Worm (Caenorhabditis elegans) whole organism, midembryonic: ENCODE measurements around the gene taf-3.

ENCODE experiments used
- T22C8.4 ChIP-seq: fragments of 200-800 bp; sonication (Bioruptor generic); IDR thresholded peaks from 2 replicates; pipeline ENCODE4 v1.3.6; 2022; ENCODE audit warnings: missing genetic modification characterization, missing compliant biosample characterization
- cog-1 ChIP-seq: sonication (generic microtip); optimal IDR thresholded peaks from 2 replicates; lab custom pipeline; 2016; ENCODE audit warnings: missing genetic modification characterization, missing compliant biosample characterization
- flt-1 ChIP-seq: fragments of 200-800 bp; sonication (Bioruptor generic); IDR thresholded peaks from 2 replicates; pipeline ENCODE4 v1.3.6; 2022; ENCODE audit warnings: missing genetic modification characterization, missing compliant biosample characterization
- klf-2 ChIP-seq: fragments of 200-800 bp; sonication (Bioruptor generic); conservative IDR thresholded peaks from 2 replicates; pipeline ENCODE4 v1.3.6; 2022; ENCODE audit warnings: missing genetic modification reagents, missing genetic modification characterization, missing compliant biosample characterization
- med-1 ChIP-seq: sonication (generic microtip); optimal IDR thresholded peaks from 2 replicates; lab custom pipeline; 2017; ENCODE audit warnings: missing genetic modification characterization, mild to moderate bottlenecking, missing compliant biosample characterization, antibody characterized with exemption, missing genetic modification reagents; ENCODE audit not compliant: insufficient read depth
- ref-1 ChIP-seq: fragments of 200-800 bp; sonication (Bioruptor generic); conservative IDR thresholded peaks from 2 replicates; pipeline ENCODE4 v1.3.6; 2022; ENCODE audit warnings: missing genetic modification reagents, missing genetic modification characterization, missing compliant biosample characterization
- tab-1 ChIP-seq: fragments of 200-800 bp; sonication (Bioruptor generic); IDR thresholded peaks from 2 replicates; pipeline ENCODE4 v1.3.6; 2022; ENCODE audit warnings: missing genetic modification characterization, missing compliant biosample characterization
- ztf-23 ChIP-seq: fragments of 200-800 bp; sonication (Bioruptor generic); IDR thresholded peaks from 2 replicates; pipeline ENCODE4 v1.3.6; 2022; ENCODE audit warnings: missing genetic modification reagents, missing genetic modification characterization, missing compliant biosample characterization
- ztf-29 ChIP-seq: fragments of 200-800 bp; sonication (Bioruptor generic); IDR thresholded peaks from 2 replicates; pipeline ENCODE4 v1.3.6; 2022; ENCODE audit warnings: missing genetic modification reagents, missing genetic modification characterization, missing compliant biosample characterization

DNA sequence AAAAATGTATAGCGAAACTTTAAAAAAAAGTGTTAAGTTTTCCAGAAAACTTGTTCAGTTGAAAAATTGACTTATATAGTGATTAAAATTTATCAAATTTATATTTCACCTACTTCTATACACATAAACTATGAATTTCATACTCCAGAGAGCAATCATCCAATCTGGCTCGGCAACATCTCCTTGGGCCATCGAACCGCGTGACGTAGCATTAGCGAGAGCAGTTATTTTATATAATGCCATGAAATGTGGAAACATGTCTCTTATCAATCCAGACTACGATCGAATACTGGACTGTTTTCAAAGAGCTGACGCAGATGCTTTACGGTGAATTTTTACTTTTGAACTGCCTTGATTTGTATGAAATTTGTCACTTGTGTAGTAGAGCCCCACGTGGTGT is 37.2 kb downstream of the taf-3 start:
- TF ChIP-seq flt-1 = no peak
- TF ChIP-seq cog-1 (tag; lab: Kevin White, UChicago) = no peak
- no peak for TF ChIP-seq med-1 (GFP tag; lab: Kevin White, UChicago)
- no peak for TF ChIP-seq klf-2 (GFP tag; lab: Robert Waterston, UW)
- no peak for TF ChIP-seq tab-1 (GFP tag; lab: Robert Waterston, UW)
- no peak for TF ChIP-seq T22C8.4
- TF ChIP-seq ztf-29 (GFP tag; lab: Robert Waterston, UW) = no peak
- no peak for TF ChIP-seq ref-1 (GFP tag; lab: Robert Waterston, UW)
- no peak for TF ChIP-seq ztf-23 (GFP tag; lab: Robert Waterston, UW)
